Fruit fly (Drosophila melanogaster) whole organism, prepupa: ENCODE results near the gene CG13062.

Source experiments
- Blimp-1 ChIP-seq: fragments of 200-800 bp; sonication (Bioruptor generic); optimal IDR thresholded peaks from 3 replicates; lab custom pipeline; 2017; ENCODE audit warnings: missing biosample characterization, missing genetic modification characterization, mild to moderate bottlenecking, moderate library complexity, missing genetic modification reagents
- CG10631 ChIP-seq: fragments of 200-800 bp; sonication (Bioruptor generic); optimal IDR thresholded peaks from 2 replicates; lab custom pipeline; 2016; ENCODE audit warnings: missing biosample characterization, missing genetic modification characterization
- CG10669 ChIP-seq: fragments of 200-800 bp; sonication (Bioruptor generic); optimal IDR thresholded peaks from 3 replicates; lab custom pipeline; 2018; ENCODE audit warnings: missing biosample characterization, mild to moderate bottlenecking, missing genetic modification characterization, moderate library complexity
- CG11294 ChIP-seq: fragments of 200-800 bp; sonication (Bioruptor generic); IDR thresholded peaks from 2 replicates; pipeline ENCODE4 v1.3.6; 2022; ENCODE audit warnings: missing biosample characterization, missing genetic modification characterization
- CG11762 ChIP-seq: fragments of 200-800 bp; sonication (Bioruptor generic); optimal IDR thresholded peaks from 3 replicates; lab custom pipeline; 2016; ENCODE audit warnings: missing biosample characterization, missing genetic modification characterization; ENCODE audit not compliant: insufficient read depth
- CG15336 ChIP-seq: fragments of 200-800 bp; sonication (Bioruptor generic); IDR thresholded peaks from 2 replicates; pipeline ENCODE4 v1.3.6; 2022; ENCODE audit warnings: missing biosample characterization, missing genetic modification characterization
- CG1621 ChIP-seq: fragments of 200-800 bp; sonication (Bioruptor generic); optimal IDR thresholded peaks from 3 replicates; lab custom pipeline; 2018; ENCODE audit warnings: missing biosample characterization, mild to moderate bottlenecking, missing genetic modification characterization
- CG16779 ChIP-seq: fragments of 200-800 bp; sonication (Bioruptor generic); optimal IDR thresholded peaks from 3 replicates; lab custom pipeline; 2017; ENCODE audit warnings: missing biosample characterization, mild to moderate bottlenecking, missing genetic modification characterization
- CG3032 ChIP-seq: fragments of 200-800 bp; optimal IDR thresholded peaks from 2 replicates; lab custom pipeline; 2019; ENCODE audit warnings: missing biosample characterization, mild to moderate bottlenecking, missing genetic modification characterization, moderate library complexity
- CG32006 ChIP-seq: fragments of 200-800 bp; sonication (Bioruptor generic); optimal IDR thresholded peaks from 3 replicates; lab custom pipeline; 2017; ENCODE audit warnings: missing biosample characterization, mild to moderate bottlenecking, missing genetic modification characterization
- CG3919 ChIP-seq: fragments of 200-800 bp; sonication (Bioruptor generic); optimal IDR thresholded peaks from 3 replicates; lab custom pipeline; 2016; ENCODE audit warnings: missing biosample characterization, missing genetic modification characterization
- CG4318 ChIP-seq: fragments of 200-800 bp; sonication (Bioruptor generic); optimal IDR thresholded peaks from 3 replicates; lab custom pipeline; 2017; ENCODE audit warnings: missing biosample characterization, mild to moderate bottlenecking, missing genetic modification characterization
- CG6163 ChIP-seq: fragments of 200-800 bp; sonication (Bioruptor generic); IDR thresholded peaks from 3 replicates; pipeline ENCODE4 v1.3.6; 2022; ENCODE audit warnings: missing biosample characterization, missing genetic modification characterization
- CG6276 ChIP-seq: fragments of 200-800 bp; sonication (Bioruptor generic); optimal IDR thresholded peaks from 2 replicates; lab custom pipeline; 2017; ENCODE audit warnings: missing biosample characterization, mild to moderate bottlenecking, missing genetic modification characterization
- CG6792 ChIP-seq: fragments of 200-800 bp; sonication (Bioruptor generic); optimal IDR thresholded peaks from 3 replicates; lab custom pipeline; 2016; ENCODE audit warnings: missing biosample characterization, missing genetic modification characterization
- CG6808 ChIP-seq: fragments of 200-800 bp; sonication (Bioruptor generic); optimal IDR thresholded peaks from 3 replicates; lab custom pipeline; 2017; ENCODE audit warnings: missing biosample characterization, missing genetic modification characterization, mild to moderate bottlenecking, moderate library complexity, missing genetic modification reagents
- CG6854 ChIP-seq: fragments of 200-800 bp; sonication (Bioruptor generic); optimal IDR thresholded peaks from 2 replicates; lab custom pipeline; 2017; ENCODE audit warnings: missing biosample characterization, mild to moderate bottlenecking, missing genetic modification characterization
- CG8119 ChIP-seq: fragments of 200-800 bp; sonication (Bioruptor generic); IDR thresholded peaks from 3 replicates; pipeline ENCODE4 v1.3.6; 2022; ENCODE audit warnings: missing biosample characterization, missing genetic modification characterization
- CG8319 ChIP-seq: fragments of 200-800 bp; sonication (Bioruptor generic); optimal IDR thresholded peaks from 3 replicates; lab custom pipeline; 2016; ENCODE audit warnings: missing biosample characterization, missing genetic modification characterization
- CG8632 ChIP-seq: fragments of 200-800 bp; sonication (Bioruptor generic); optimal IDR thresholded peaks from 3 replicates; lab custom pipeline; 2016; ENCODE audit warnings: missing biosample characterization, missing genetic modification characterization
- Eip75B ChIP-seq: fragments of 200-800 bp; sonication (Bioruptor generic); optimal IDR thresholded peaks from 3 replicates; lab custom pipeline; 2016; ENCODE audit warnings: missing biosample characterization, missing genetic modification characterization
- Eip78C ChIP-seq: fragments of 200-800 bp; sonication (Bioruptor generic); peaks from one replicate; lab custom pipeline; 2016; ENCODE audit warnings: missing biosample characterization, missing genetic modification characterization
- Ets21C ChIP-seq: fragments of 200-800 bp; sonication (Bioruptor generic); optimal IDR thresholded peaks from 3 replicates; lab custom pipeline; 2016; ENCODE audit warnings: missing biosample characterization, missing genetic modification characterization
- Ets96B ChIP-seq: fragments of 200-800 bp; optimal IDR thresholded peaks from 2 replicates; lab custom pipeline; 2019; ENCODE audit warnings: missing biosample characterization, mild to moderate bottlenecking, missing genetic modification characterization, moderate library complexity
- Gug ChIP-seq: fragments of 200-800 bp; sonication (Bioruptor generic); IDR thresholded peaks from 2 replicates; pipeline ENCODE4 v1.3.6; 2022; ENCODE audit warnings: missing biosample characterization, missing genetic modification characterization
- Hr39 ChIP-seq: fragments of 200-800 bp; sonication (Bioruptor generic); optimal IDR thresholded peaks from 2 replicates; lab custom pipeline; 2016; ENCODE audit warnings: missing biosample characterization, missing genetic modification characterization
- Hr4 ChIP-seq: fragments of 200-800 bp; sonication (Bioruptor generic); optimal IDR thresholded peaks from 3 replicates; lab custom pipeline; 2016; ENCODE audit warnings: missing biosample characterization, missing genetic modification characterization
- Met ChIP-seq: fragments of 200-800 bp; sonication (Bioruptor generic); optimal IDR thresholded peaks from 3 replicates; lab custom pipeline; 2016; ENCODE audit warnings: missing biosample characterization, missing genetic modification characterization
- Sox102F ChIP-seq: fragments of 200-800 bp; sonication (Bioruptor generic); optimal IDR thresholded peaks from 2 replicates; lab custom pipeline; 2016; ENCODE audit warnings: missing biosample characterization, mild to moderate bottlenecking, missing genetic modification characterization
- Sox14 ChIP-seq: fragments of 200-800 bp; sonication (Bioruptor generic); optimal IDR thresholded peaks from 3 replicates; lab custom pipeline; 2016; ENCODE audit warnings: missing biosample characterization, missing genetic modification characterization
- Sox15 ChIP-seq: fragments of 200-800 bp; sonication (Bioruptor generic); optimal IDR thresholded peaks from 3 replicates; lab custom pipeline; 2016; ENCODE audit warnings: missing biosample characterization, missing genetic modification characterization
- achi ChIP-seq: fragments of 200-800 bp; sonication (Bioruptor generic); optimal IDR thresholded peaks from 3 replicates; lab custom pipeline; 2016; ENCODE audit warnings: missing biosample characterization, missing genetic modification characterization
- acj6 ChIP-seq: fragments of 200-800 bp; sonication (Bioruptor generic); optimal IDR thresholded peaks from 3 replicates; lab custom pipeline; 2016; ENCODE audit warnings: missing biosample characterization, missing genetic modification characterization
- cyc ChIP-seq: fragments of 200-800 bp; sonication (Bioruptor generic); optimal IDR thresholded peaks from 3 replicates; lab custom pipeline; 2016; ENCODE audit warnings: missing biosample characterization, missing genetic modification characterization
- dac ChIP-seq: fragments of 200-800 bp; sonication (Bioruptor generic); optimal IDR thresholded peaks from 2 replicates; lab custom pipeline; 2017; ENCODE audit warnings: missing biosample characterization, mild to moderate bottlenecking, missing genetic modification characterization
- dsx ChIP-seq: fragments of 200-800 bp; optimal IDR thresholded peaks from 3 replicates; lab custom pipeline; 2019; ENCODE audit warnings: missing biosample characterization, mild to moderate bottlenecking, missing genetic modification characterization, moderate library complexity; ENCODE audit not compliant: poor library complexity, severe bottlenecking
- eg ChIP-seq: fragments of 200-800 bp; sonication (Bioruptor generic); IDR thresholded peaks from 3 replicates; pipeline ENCODE4 v1.3.6; 2022; ENCODE audit warnings: missing biosample characterization, missing genetic modification characterization
- esn ChIP-seq: fragments of 200-800 bp; sonication (Bioruptor generic); optimal IDR thresholded peaks from 2 replicates; lab custom pipeline; 2016; ENCODE audit warnings: missing biosample characterization, mild to moderate bottlenecking, missing genetic modification characterization, moderate library complexity
- fd85E ChIP-seq: fragments of 200-800 bp; sonication (Bioruptor generic); optimal IDR thresholded peaks from 3 replicates; lab custom pipeline; 2016; ENCODE audit warnings: missing biosample characterization, missing genetic modification characterization
- fkh ChIP-seq: fragments of 200-800 bp; sonication (Bioruptor generic); optimal IDR thresholded peaks from 3 replicates; lab custom pipeline; 2017; ENCODE audit warnings: missing biosample characterization, mild to moderate bottlenecking, missing genetic modification characterization, moderate library complexity
- lz ChIP-seq: fragments of 200-800 bp; sonication (Bioruptor generic); optimal IDR thresholded peaks from 3 replicates; lab custom pipeline; 2016; ENCODE audit warnings: missing biosample characterization, missing genetic modification characterization
- net ChIP-seq: fragments of 200-800 bp; sonication (Bioruptor generic); optimal IDR thresholded peaks from 3 replicates; lab custom pipeline; 2016; ENCODE audit warnings: missing biosample characterization, missing genetic modification characterization
- pdm3 ChIP-seq: fragments of 200-800 bp; sonication (Bioruptor generic); optimal IDR thresholded peaks from 3 replicates; lab custom pipeline; 2016; ENCODE audit warnings: missing biosample characterization, missing genetic modification characterization
- salr ChIP-seq, 2 experiments: fragments of 200-800 bp; sonication (Bioruptor generic); optimal IDR thresholded peaks; 3 replicates each; lab custom pipeline; 2016 to 2018; ENCODE audit warnings: missing biosample characterization in 2 of 2, missing genetic modification characterization in 2 of 2, mild to moderate bottlenecking in 1 of 2
- ss ChIP-seq, 2 experiments: fragments of 200-800 bp; sonication (Bioruptor generic); optimal IDR thresholded peaks; 2 replicates in 1 of 2; 3 replicates in 1 of 2; lab custom pipeline; 2017 to 2018; ENCODE audit warnings: mild to moderate bottlenecking in 2 of 2, missing biosample characterization in 2 of 2, missing genetic modification characterization in 2 of 2, moderate library complexity in 1 of 2
- svp ChIP-seq: fragments of 200-800 bp; sonication (Bioruptor generic); peaks from one replicate; lab custom pipeline; 2016; ENCODE audit warnings: missing biosample characterization, missing genetic modification characterization
- topi ChIP-seq: fragments of 200-800 bp; sonication (Bioruptor generic); optimal IDR thresholded peaks from 3 replicates; lab custom pipeline; 2016; ENCODE audit warnings: missing biosample characterization, missing genetic modification characterization
- vri ChIP-seq: fragments of 200-800 bp; sonication (Bioruptor generic); optimal IDR thresholded peaks from 3 replicates; lab custom pipeline; 2016; ENCODE audit warnings: missing biosample characterization, mild to moderate bottlenecking, missing genetic modification characterization

The CG13062 gene

DNA sequence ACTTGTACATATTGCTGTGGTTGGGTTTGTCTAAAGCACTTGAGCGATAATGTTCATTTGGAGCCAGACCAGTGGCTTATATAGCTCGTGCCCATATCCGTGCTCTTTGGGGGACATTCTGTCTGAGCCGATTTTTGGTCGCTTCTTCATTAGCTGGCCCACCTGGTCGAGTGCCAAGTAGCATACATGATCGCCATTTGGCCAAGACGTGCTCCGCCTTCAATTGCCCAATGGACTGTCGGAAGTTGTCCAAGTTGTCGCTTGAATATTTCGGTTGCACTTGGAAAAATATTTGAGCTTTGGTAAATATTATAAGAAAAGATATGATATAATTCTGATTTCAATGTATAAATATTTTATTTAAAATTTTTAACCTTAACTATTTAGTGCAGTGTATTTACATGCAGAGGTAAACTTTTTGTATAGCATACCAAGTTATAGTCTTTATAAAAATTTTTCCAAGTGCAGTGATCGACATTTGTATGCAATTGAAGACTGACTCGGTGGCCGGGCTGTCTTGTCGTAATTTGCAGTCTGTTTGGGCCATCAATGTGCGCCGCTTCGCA, 28.7 kb upstream of the CG13062 start, which contains the start of gene CG13047:
Gene CG13047 (minus strand): TSS at position 51 of the 566 bp plus-strand sequence.
- no peak for TF ChIP-seq lz (GFP tag; lab: Kevin White, UChicago)
- peak; percentile 37 for TF ChIP-seq Ets96B
- TF ChIP-seq Met (GFP tag; lab: Kevin White, UChicago) = no peak
- no peak for TF ChIP-seq Sox15 (GFP tag; lab: Kevin White, UChicago)
- TF ChIP-seq Hr4 (GFP tag; lab: Kevin White, UChicago) = no peak
- no peak for TF ChIP-seq ss (GFP tag; optimal IDR thresholded peaks at IDR 0.05; lab: Kevin White, UChicago)
- no peak for TF ChIP-seq dsx (GFP tag; lab: Kevin White, UChicago)
- TF ChIP-seq CG16779 (tag; lab: Kevin White, UChicago) = no peak
- peak; percentile 10 for TF ChIP-seq CG10631
- peak; percentile 26 for TF ChIP-seq CG10669 (GFP tag; lab: Kevin White, UChicago)
- TF ChIP-seq Ets21C = no peak
- TF ChIP-seq pdm3 (GFP tag; lab: Kevin White, UChicago) = no peak
- peak; percentile 56 for TF ChIP-seq CG3032 (tag; lab: Kevin White, UChicago)
- no peak for TF ChIP-seq CG6163 (GFP tag; lab: Robert Waterston, UW)
- TF ChIP-seq acj6 (GFP tag; lab: Kevin White, UChicago) = peak; percentile 13
- no peak for TF ChIP-seq fd85E (GFP tag; lab: Kevin White, UChicago)
- peak; percentile 2 for TF ChIP-seq CG32006 (GFP tag; lab: Kevin White, UChicago)
- peak; percentile 13 for TF ChIP-seq CG6808 (GFP tag; lab: Kevin White, UChicago)
- TF ChIP-seq Blimp-1 (GFP tag; lab: Kevin White, UChicago) = no peak
- TF ChIP-seq dac (GFP tag; lab: Kevin White, UChicago) = no peak
- no peak for TF ChIP-seq CG8319 (GFP tag; lab: Kevin White, UChicago)
- TF ChIP-seq fkh (GFP tag; lab: Kevin White, UChicago) = no peak
- no peak for TF ChIP-seq Sox102F (GFP tag; lab: Kevin White, UChicago)
- no peak for TF ChIP-seq Hr39
- no peak for TF ChIP-seq Gug (GFP tag; lab: Robert Waterston, UW)
- peak; percentile 49 for TF ChIP-seq Eip78C
- no peak for TF ChIP-seq esn (GFP tag; lab: Kevin White, UChicago)
- no peak for TF ChIP-seq cyc (GFP tag; lab: Kevin White, UChicago)
- TF ChIP-seq CG15336 (GFP tag; lab: Robert Waterston, UW) = 0 out of 2 replicates have a peak, but pooled peaks have one; percentile 26
- no peak for TF ChIP-seq vri (GFP tag; lab: Kevin White, UChicago)

DNA sequence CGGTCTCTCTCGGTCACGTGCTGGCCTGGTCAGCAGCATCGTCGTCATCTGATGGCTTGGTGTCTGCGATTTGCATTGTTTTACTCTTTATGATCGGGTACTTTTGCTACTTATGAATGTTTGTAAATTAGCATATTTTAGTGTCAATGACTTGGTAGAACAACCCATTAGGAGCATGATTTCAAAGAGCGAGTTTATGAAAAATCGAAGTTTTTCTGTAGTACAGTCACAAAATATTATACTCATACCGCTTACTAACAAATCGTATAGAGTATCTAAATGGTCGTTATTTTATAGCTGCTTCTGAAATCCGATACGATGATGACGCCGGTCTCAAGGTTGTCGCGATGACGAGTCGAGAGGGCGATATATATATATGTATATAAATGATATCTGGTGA, 27.8 kb upstream of the CG13062 start:
- TF ChIP-seq Eip75B (peak; percentile 71), lz (GFP tag; lab: Kevin White, UChicago) (peak; percentile 24), CG3032 (tag; lab: Kevin White, UChicago) (peak; percentile 85), salr (GFP tag; optimal IDR thresholded peaks at IDR 0.05; lab: Kevin White, UChicago) (peak in 1 of 2 experiments; percentile 56), pdm3 (GFP tag; lab: Kevin White, UChicago) (peak; percentile 64), Sox102F (GFP tag; lab: Kevin White, UChicago) (peak; percentile 12), Gug (GFP tag; lab: Robert Waterston, UW) (no peak), CG8632 (GFP tag; lab: Kevin White, UChicago) (peak; percentile 67), ss (GFP tag; optimal IDR thresholded peaks at IDR 0.05; lab: Kevin White, UChicago) (peak; percentile 54 to 88), topi (peak; percentile 35), svp (GFP tag; lab: Kevin White, UChicago) (peak; percentile 39), CG3919 (GFP tag; lab: Kevin White, UChicago) (peak; percentile 55), CG11762 (peak; percentile 8), esn (GFP tag; lab: Kevin White, UChicago) (peak; percentile 37), Sox15 (GFP tag; lab: Kevin White, UChicago) (peak; percentile 39), CG10669 (GFP tag; lab: Kevin White, UChicago) (peak; percentile 85), CG6792 (GFP tag; lab: Kevin White, UChicago) (peak; percentile 64), CG16779 (tag; lab: Kevin White, UChicago) (peak; percentile 30), CG8119 (GFP tag; lab: Robert Waterston, UW) (no peak), eg (GFP tag; lab: Robert Waterston, UW) (no peak), achi (GFP tag; lab: Kevin White, UChicago) (peak; percentile 53), Sox14 (GFP tag; lab: Kevin White, UChicago) (peak; percentile 51), CG1621 (tag; lab: Kevin White, UChicago) (peak; percentile 78), Blimp-1 (GFP tag; lab: Kevin White, UChicago) (no peak), CG6854 (GFP tag; lab: Kevin White, UChicago) (no peak), net (GFP tag; lab: Kevin White, UChicago) (peak; percentile 50), CG4318 (GFP tag; lab: Kevin White, UChicago) (no peak), cyc (GFP tag; lab: Kevin White, UChicago) (peak; percentile 3), CG6276 (GFP tag; lab: Kevin White, UChicago) (no peak), CG11294 (GFP tag; lab: Robert Waterston, UW) (no peak), CG32006 (GFP tag; lab: Kevin White, UChicago) (peak; percentile 9)
